Worm (Caenorhabditis elegans) whole organism, young adult: ENCODE measurements around the gene str-60.

Experiments used
- nhr-179 ChIP-seq: sonication (generic microtip); optimal IDR thresholded peaks from 2 replicates; lab custom pipeline; 2016; ENCODE audit warnings: mild to moderate bottlenecking, missing genetic modification characterization, missing compliant biosample characterization
- unc-62 ChIP-seq: fragments of 150-350 bp; optimal IDR thresholded peaks from 2 replicates; lab custom pipeline; 2014; ENCODE audit warnings: missing biosample characterization, missing genetic modification reagents, missing genetic modification characterization
- xnd-1 ChIP-seq: sonication (generic microtip); optimal IDR thresholded peaks from 2 replicates; lab custom pipeline; 2016; ENCODE audit warnings: missing genotype, missing genetic modification reagents, missing genetic modification characterization, missing compliant biosample characterization

ce11 chrV:15865839-15866238, 32.0 kb upstream of the str-60 start, which contains the start of gene srh-293:
- TF ChIP-seq xnd-1 (tag; lab: Kevin White, UChicago) (no peak), unc-62 (GFP tag; lab: Kevin White, UChicago) (no peak), nhr-179 (tag; lab: Kevin White, UChicago) (no peak)
